Fruit fly (Drosophila melanogaster) whole organism, embryonic: ENCODE data around the gene awd.

Experiments
- CG10654 ChIP-seq: fragments of 200-800 bp; sonication (Bioruptor generic); optimal IDR thresholded peaks from 2 replicates; lab custom pipeline; 2016; ENCODE audit warnings: missing biosample characterization, missing genetic modification characterization
- CG11695 ChIP-seq: fragments of 200-800 bp; sonication (Bioruptor generic); IDR thresholded peaks from 3 replicates; pipeline ENCODE4 v1.3.6; 2022; ENCODE audit warnings: missing biosample characterization, missing genetic modification characterization
- CG12236 ChIP-seq: fragments of 200-800 bp; sonication (Bioruptor generic); optimal IDR thresholded peaks from 2 replicates; lab custom pipeline; 2016; ENCODE audit warnings: missing biosample characterization, missing genetic modification characterization
- CG13296 ChIP-seq: fragments of 200-800 bp; sonication (Bioruptor generic); optimal IDR thresholded peaks from 3 replicates; lab custom pipeline; 2018; ENCODE audit warnings: missing biosample characterization, mild to moderate bottlenecking, missing genetic modification characterization
- CG18476 ChIP-seq: fragments of 200-800 bp; sonication (Bioruptor generic); optimal IDR thresholded peaks from 2 replicates; lab custom pipeline; 2016; ENCODE audit warnings: missing biosample characterization, mild to moderate bottlenecking, missing genetic modification characterization
- CG18599 ChIP-seq: fragments of 200-800 bp; sonication (Bioruptor generic); optimal IDR thresholded peaks from 3 replicates; lab custom pipeline; 2017; ENCODE audit warnings: missing biosample characterization, missing genetic modification characterization, mild to moderate bottlenecking, moderate library complexity, missing genetic modification reagents
- CG2889 ChIP-seq: fragments of 200-800 bp; sonication (Bioruptor generic); IDR thresholded peaks from 3 replicates; pipeline ENCODE4 v1.3.6; 2022; ENCODE audit warnings: missing biosample characterization, missing genetic modification characterization
- CG3281 ChIP-seq: fragments of 200-800 bp; sonication (Bioruptor generic); optimal IDR thresholded peaks from 3 replicates; lab custom pipeline; 2017; ENCODE audit warnings: missing biosample characterization, mild to moderate bottlenecking, missing genetic modification characterization
- CG3407 ChIP-seq: fragments of 200-800 bp; sonication (Bioruptor generic); optimal IDR thresholded peaks from 2 replicates; lab custom pipeline; 2018; ENCODE audit warnings: missing biosample characterization, mild to moderate bottlenecking, missing genetic modification characterization
- CG34376 ChIP-seq: fragments of 200-800 bp; sonication (Bioruptor generic); optimal IDR thresholded peaks from 2 replicates; lab custom pipeline; 2018; ENCODE audit warnings: missing biosample characterization, mild to moderate bottlenecking, missing genetic modification characterization
- CG4328 ChIP-seq: fragments of 200-800 bp; sonication (Bioruptor generic); optimal IDR thresholded peaks from 3 replicates; lab custom pipeline; 2017; ENCODE audit warnings: missing biosample characterization, missing genetic modification reagents, missing genetic modification characterization
- CG5180 ChIP-seq: fragments of 200-800 bp; sonication (Bioruptor generic); optimal IDR thresholded peaks from 3 replicates; lab custom pipeline; 2017; ENCODE audit warnings: missing biosample characterization, missing genetic modification characterization, mild to moderate bottlenecking, moderate library complexity, missing genetic modification reagents
- CG7963 ChIP-seq: fragments of 200-800 bp; sonication (Bioruptor generic); IDR thresholded peaks from 3 replicates; pipeline ENCODE4 v1.3.6; 2022; ENCODE audit warnings: missing biosample characterization, missing genetic modification characterization; ENCODE audit not compliant: partially characterized antibody
- CG9932 ChIP-seq: fragments of 200-800 bp; sonication (Bioruptor generic); IDR thresholded peaks from 2 replicates; pipeline ENCODE4 v1.3.6; 2022; ENCODE audit warnings: missing biosample characterization, missing genetic modification characterization
- Chrac-16 ChIP-seq: fragments of 200-800 bp; sonication (Bioruptor generic); optimal IDR thresholded peaks from 3 replicates; lab custom pipeline; 2016; ENCODE audit warnings: missing biosample characterization, missing genetic modification characterization
- CkIIα-i1 ChIP-seq: fragments of 200-800 bp; sonication (Bioruptor generic); IDR thresholded peaks from 2 replicates; pipeline ENCODE4 v1.3.6; 2022; ENCODE audit warnings: missing biosample characterization, missing genetic modification characterization
- Dfd ChIP-seq, 2 experiments: fragments of >200 bp; optimal IDR thresholded peaks; 2 replicates each; lab custom pipeline; 2017; ENCODE audit warnings: missing biosample characterization in 2 of 2, missing genetic modification characterization in 2 of 2
- Dll ChIP-seq: fragments of 200-800 bp; sonication (Bioruptor generic); IDR thresholded peaks from 4 replicates; pipeline ENCODE4 v1.3.6; 2022; ENCODE audit warnings: missing biosample characterization, missing genetic modification characterization; ENCODE audit not compliant: partially characterized antibody
- Gsc ChIP-seq: fragments of 200-800 bp; sonication (Bioruptor generic); IDR thresholded peaks from 2 replicates; pipeline ENCODE4 v1.3.6; 2022; ENCODE audit warnings: missing biosample characterization, missing genetic modification characterization
- HLH3B ChIP-seq: fragments of 200-800 bp; sonication (Bioruptor generic); IDR thresholded peaks from 2 replicates; pipeline ENCODE4 v1.3.6; 2022; ENCODE audit warnings: missing biosample characterization, missing genetic modification characterization
- Hr51 ChIP-seq, 2 experiments: fragments of 200-800 bp; sonication (Bioruptor generic); optimal IDR thresholded peaks; 2 replicates in 1 of 2; 3 replicates in 1 of 2; lab custom pipeline; 2016 to 2018; ENCODE audit warnings: missing biosample characterization in 2 of 2, missing genetic modification characterization in 2 of 2, mild to moderate bottlenecking in 1 of 2, moderate library complexity in 1 of 2
- MBD-R2 ChIP-seq: fragments of 200-800 bp; sonication (Bioruptor generic); IDR thresholded peaks from 2 replicates; pipeline ENCODE4 v1.3.6; 2022; ENCODE audit warnings: missing biosample characterization, missing genetic modification characterization
- Mad ChIP-seq: fragments of 200-800 bp; sonication (Bioruptor generic); optimal IDR thresholded peaks from 2 replicates; lab custom pipeline; 2016; ENCODE audit warnings: missing biosample characterization, missing genetic modification characterization
- Max ChIP-seq: fragments of 200-800 bp; sonication (Bioruptor generic); optimal IDR thresholded peaks from 2 replicates; lab custom pipeline; 2016; ENCODE audit warnings: missing biosample characterization, mild to moderate bottlenecking, missing genetic modification characterization
- Mes4 ChIP-seq: fragments of 200-800 bp; sonication (Bioruptor generic); optimal IDR thresholded peaks from 2 replicates; lab custom pipeline; 2016; ENCODE audit warnings: missing biosample characterization, missing genetic modification characterization
- Optix ChIP-seq: fragments of 200-800 bp; sonication (Bioruptor generic); IDR thresholded peaks from 3 replicates; pipeline ENCODE4 v1.3.6; 2022; ENCODE audit warnings: missing biosample characterization, missing genetic modification characterization
- TFAM ChIP-seq: fragments of 200-800 bp; sonication (Bioruptor generic); optimal IDR thresholded peaks from 2 replicates; lab custom pipeline; 2017; ENCODE audit warnings: missing biosample characterization, missing genetic modification characterization, inconsistent platforms
- Vsx1 ChIP-seq: fragments of 200-800 bp; sonication (Bioruptor generic); optimal IDR thresholded peaks from 2 replicates; lab custom pipeline; 2017; ENCODE audit warnings: missing biosample characterization, mild to moderate bottlenecking, missing genetic modification characterization, missing genetic modification reagents
- ac ChIP-seq: fragments of 200-800 bp; sonication (Bioruptor generic); optimal IDR thresholded peaks from 3 replicates; lab custom pipeline; 2017; ENCODE audit warnings: missing biosample characterization, mild to moderate bottlenecking, missing genetic modification characterization
- ap ChIP-seq: fragments of 200-800 bp; sonication (Bioruptor generic); IDR thresholded peaks from 2 replicates; pipeline ENCODE4 v1.3.6; 2022; ENCODE audit warnings: missing biosample characterization, missing genetic modification characterization
- bsh ChIP-seq, 2 experiments: fragments of 200-800 bp; sonication (Bioruptor generic); optimal IDR thresholded peaks; 2 replicates each; lab custom pipeline; 2017 to 2018; ENCODE audit warnings: mild to moderate bottlenecking in 2 of 2, missing biosample characterization in 2 of 2, missing genetic modification characterization in 2 of 2, moderate library complexity in 1 of 2
- chn ChIP-seq: fragments of 200-800 bp; sonication (Bioruptor generic); optimal IDR thresholded peaks from 2 replicates; lab custom pipeline; 2016; ENCODE audit warnings: missing biosample characterization, missing genetic modification characterization
- croc ChIP-seq: fragments of 200-800 bp; sonication (Bioruptor generic); conservative IDR thresholded peaks from 3 replicates; pipeline ENCODE4 v1.3.6; 2022; ENCODE audit warnings: missing biosample characterization, missing genetic modification characterization
- en ChIP-seq: fragments of 200-800 bp; sonication (Bioruptor generic); optimal IDR thresholded peaks from 2 replicates; lab custom pipeline; 2016; ENCODE audit warnings: missing biosample characterization, missing genetic modification characterization
- gsb-n ChIP-seq: fragments of 200-800 bp; sonication (Bioruptor generic); optimal IDR thresholded peaks from 3 replicates; lab custom pipeline; 2018; ENCODE audit warnings: missing biosample characterization, mild to moderate bottlenecking, missing genetic modification characterization
- h ChIP-seq: fragments of >200 bp; optimal IDR thresholded peaks from 2 replicates; lab custom pipeline; 2017
- kah ChIP-seq: fragments of 200-800 bp; sonication (Bioruptor generic); optimal IDR thresholded peaks from 2 replicates; lab custom pipeline; 2018; ENCODE audit warnings: missing biosample characterization, mild to moderate bottlenecking, missing genetic modification characterization
- lmd ChIP-seq: fragments of 200-800 bp; sonication (Bioruptor generic); IDR thresholded peaks from 2 replicates; pipeline ENCODE4 v1.3.6; 2022; ENCODE audit warnings: missing biosample characterization, missing genetic modification characterization
- mirr ChIP-seq: fragments of 200-800 bp; sonication (Bioruptor generic); optimal IDR thresholded peaks from 3 replicates; lab custom pipeline; 2018; ENCODE audit warnings: missing biosample characterization, mild to moderate bottlenecking, missing genetic modification characterization
- oc ChIP-seq: fragments of 200-800 bp; sonication (Bioruptor generic); optimal IDR thresholded peaks from 2 replicates; lab custom pipeline; 2018; ENCODE audit warnings: missing biosample characterization, mild to moderate bottlenecking, missing genetic modification characterization, moderate library complexity
- org-1 ChIP-seq: fragments of 200-800 bp; sonication (Bioruptor generic); optimal IDR thresholded peaks from 2 replicates; lab custom pipeline; 2017; ENCODE audit warnings: missing biosample characterization, missing genetic modification characterization
- otp ChIP-seq: fragments of 200-800 bp; sonication (Bioruptor generic); IDR thresholded peaks from 3 replicates; pipeline ENCODE4, ENCODE4 v1.3.6; 2022; ENCODE audit warnings: missing biosample characterization, missing genetic modification characterization
- psq ChIP-seq: fragments of 200-800 bp; sonication (Bioruptor generic); optimal IDR thresholded peaks from 2 replicates; lab custom pipeline; 2017; ENCODE audit warnings: missing biosample characterization, missing genetic modification characterization
- ro ChIP-seq: fragments of 200-800 bp; sonication (Bioruptor generic); IDR thresholded peaks from 2 replicates; pipeline ENCODE4 v1.3.6; 2022; ENCODE audit warnings: missing biosample characterization, missing genetic modification characterization
- sim ChIP-seq: fragments of 200-800 bp; sonication (Bioruptor generic); IDR thresholded peaks from 2 replicates; pipeline ENCODE4 v1.3.6; 2022; ENCODE audit warnings: missing biosample characterization, missing genetic modification characterization
- sna ChIP-seq: fragments of 200-800 bp; sonication (Bioruptor generic); IDR thresholded peaks from 2 replicates; pipeline ENCODE4 v1.3.6; 2022; ENCODE audit warnings: missing biosample characterization, missing genetic modification characterization; ENCODE audit not compliant: partially characterized antibody
- sqz ChIP-seq: fragments of 200-800 bp; sonication (Bioruptor generic); optimal IDR thresholded peaks from 3 replicates; lab custom pipeline; 2018; ENCODE audit warnings: missing biosample characterization, mild to moderate bottlenecking, missing genetic modification characterization
- stc ChIP-seq: fragments of 200-800 bp; sonication (Bioruptor generic); IDR thresholded peaks from 2 replicates; pipeline ENCODE4 v1.3.6; 2022; ENCODE audit warnings: missing biosample characterization, missing genetic modification characterization
- unpg ChIP-seq: fragments of 200-800 bp; sonication (Bioruptor generic); optimal IDR thresholded peaks from 3 replicates; lab custom pipeline; 2018; ENCODE audit warnings: missing biosample characterization, mild to moderate bottlenecking, missing genetic modification characterization, moderate library complexity

awd gene

dm6 chr3R:31776583-31777362, 30.9 kb upstream of the awd start, which contains the start of the genes CG2126 and faf (continued):
- TF ChIP-seq oc (tag; lab: Kevin White, UChicago) (peak; percentile 58), CG13296 (GFP tag; lab: Kevin White, UChicago) (peak; percentile 76), kah (GFP tag; lab: Kevin White, UChicago) (peak; percentile 24), sim (GFP tag; lab: Robert Waterston, UW) (0 out of 2 replicates have a peak, but pooled peaks have one; percentile 7), ro (GFP tag; lab: Robert Waterston, UW) (peak; percentile 23; the same call in 1 of the 2 replicates), psq (GFP tag; lab: Kevin White, UChicago) (peak; percentile 35), CG3407 (GFP tag; lab: Kevin White, UChicago) (peak; percentile 65), Dfd (GFP tag; optimal IDR thresholded peaks at IDR 0.05; lab: Kevin White, UChicago) (no peak), CG18476 (peak; percentile 40), CG10654 (GFP tag; lab: Kevin White, UChicago) (peak; percentile 63), org-1 (peak; percentile 11), gsb-n (tag; lab: Kevin White, UChicago) (peak; percentile 67), Mes4 (GFP tag; lab: Kevin White, UChicago) (no peak), Mad (no peak), CG2889 (peak; percentile 56; the same call in 2 of the 3 replicates), Hr51 (GFP tag; optimal IDR thresholded peaks at IDR 0.05; lab: Kevin White, UChicago) (peak; percentile 10 to 84), croc (GFP tag; lab: Robert Waterston, UW) (0 out of 3 replicates have a peak, but pooled peaks have one; percentile 35), CG7963 (GFP tag; lab: Robert Waterston, UW) (no peak), chn (GFP tag; lab: Kevin White, UChicago) (peak; percentile 68), ap (no peak), Vsx1 (GFP tag; lab: Kevin White, UChicago) (no peak), CG18599 (GFP tag; lab: Kevin White, UChicago) (no peak), otp (0 out of 3 replicates have a peak, but pooled peaks have one; percentile 44), Gsc (no peak), CG3281 (GFP tag; lab: Kevin White, UChicago) (peak; percentile 77), ac (GFP tag; lab: Kevin White, UChicago) (no peak), Optix (GFP tag; lab: Robert Waterston, UW) (no peak; the same call in 2 of the 3 replicates), sna (GFP tag; lab: Robert Waterston, UW) (no peak), CG34376 (peak; percentile 22), bsh (GFP tag; optimal IDR thresholded peaks at IDR 0.05; lab: Kevin White, UChicago) (peak; percentile 15 to 79), mirr (GFP tag; lab: Kevin White, UChicago) (peak; percentile 47), MBD-R2 (GFP tag; lab: Robert Waterston, UW) (peak; percentile 29), CG5180 (GFP tag; lab: Kevin White, UChicago) (peak; percentile 41), HLH3B (GFP tag; lab: Robert Waterston, UW) (peak; percentile 60; the same call in 1 of the 2 replicates), TFAM (GFP tag; lab: Kevin White, UChicago) (no peak), Dll (GFP tag; lab: Robert Waterston, UW) (peak; percentile 63; the same call in 3 of the 4 replicates), en (GFP tag; lab: Kevin White, UChicago) (no peak), Chrac-16 (GFP tag; lab: Kevin White, UChicago) (peak; percentile 74), stc (GFP tag; lab: Robert Waterston, UW) (peak; percentile 61), Max (GFP tag; lab: Kevin White, UChicago) (peak; percentile 55), CG11695 (GFP tag; lab: Robert Waterston, UW) (peak; percentile 76; the same call in 2 of the 3 replicates), CG9932 (peak; percentile 87), CG12236 (no peak), lmd (GFP tag; lab: Robert Waterston, UW) (peak; percentile 80), sqz (GFP tag; lab: Kevin White, UChicago) (no peak), CG4328 (GFP tag; lab: Kevin White, UChicago) (peak; percentile 73), unpg (GFP tag; lab: Kevin White, UChicago) (peak; percentile 82), h (lab: Kevin White, UChicago) (no peak), CkIIα-i1 (GFP tag; lab: Robert Waterston, UW) (no peak)
